Worm (Caenorhabditis elegans) whole organism, young adult: ENCODE measurements around the gene nhr-143.

Experiments
- D2030.7 ChIP-seq: fragments of 200-800 bp; sonication (Bioruptor generic); IDR thresholded peaks from 2 replicates; pipeline ENCODE4 v1.3.6; 2022; ENCODE audit warnings: missing genetic modification reagents, missing genetic modification characterization, missing compliant biosample characterization
- F49E8.2 ChIP-seq: sonication (generic microtip); optimal IDR thresholded peaks from 3 replicates; lab custom pipeline; 2017; ENCODE audit warnings: missing genetic modification characterization, mild to moderate bottlenecking, missing compliant biosample characterization, antibody characterized with exemption, moderate library complexity; ENCODE audit not compliant: insufficient read depth
- F52B5.7 ChIP-seq: sonication (generic microtip); optimal IDR thresholded peaks from 2 replicates; lab custom pipeline; 2016; ENCODE audit warnings: mild to moderate bottlenecking, missing genetic modification characterization, missing compliant biosample characterization
- K12H6.12 ChIP-seq: fragments of 200-800 bp; sonication (Bioruptor generic); optimal IDR thresholded peaks from 2 replicates; lab custom pipeline; 2018; ENCODE audit warnings: mild to moderate bottlenecking, missing genetic modification characterization, missing compliant biosample characterization
- T07F8.4 ChIP-seq: sonication (generic microtip); optimal IDR thresholded peaks from 2 replicates; lab custom pipeline; 2016; ENCODE audit warnings: mild to moderate bottlenecking, missing genetic modification characterization, moderate library complexity, missing compliant biosample characterization
- Y53G8AR.9 ChIP-seq: fragments of 200-800 bp; sonication (Bioruptor generic); conservative IDR thresholded peaks from 2 replicates; pipeline ENCODE4 v1.3.6; 2022; ENCODE audit warnings: missing genetic modification reagents, missing genetic modification characterization, missing compliant biosample characterization
- Y56A3A.18 ChIP-seq: fragments of 200-800 bp; sonication (Bioruptor generic); IDR thresholded peaks from 2 replicates; pipeline ENCODE4 v1.3.6; 2022; ENCODE audit warnings: missing genetic modification reagents, missing genetic modification characterization, missing compliant biosample characterization
- Y95B8A.8 ChIP-seq: fragments of 200-800 bp; sonication (Bioruptor generic); IDR thresholded peaks from 2 replicates; pipeline ENCODE4 v1.3.6; 2022; ENCODE audit warnings: missing genetic modification reagents, missing genetic modification characterization, missing compliant biosample characterization
- ZK185.1 ChIP-seq: sonication (generic microtip); optimal IDR thresholded peaks from 2 replicates; lab custom pipeline; 2016; ENCODE audit warnings: mild to moderate bottlenecking, missing genetic modification characterization, missing compliant biosample characterization; ENCODE audit not compliant: poor library complexity, severe bottlenecking
- athp-1 ChIP-seq: sonication (generic microtip); optimal IDR thresholded peaks from 2 replicates; lab custom pipeline; 2017; ENCODE audit warnings: mild to moderate bottlenecking, missing genetic modification characterization, missing compliant biosample characterization
- ccch-3 ChIP-seq: fragments of 200-800 bp; sonication (Bioruptor generic); optimal IDR thresholded peaks from 2 replicates; lab custom pipeline; 2018; ENCODE audit warnings: mild to moderate bottlenecking, missing genetic modification characterization, missing compliant biosample characterization
- dox-1 ChIP-seq: fragments of 200-800 bp; sonication (Bioruptor generic); IDR thresholded peaks from 2 replicates; pipeline ENCODE4 v1.3.6; 2022; ENCODE audit warnings: missing genetic modification reagents, missing genetic modification characterization, missing compliant biosample characterization
- dpl-1 ChIP-seq: fragments of 150-350 bp; optimal IDR thresholded peaks from 2 replicates; lab custom pipeline; 2014; ENCODE audit warnings: missing biosample characterization, missing genetic modification reagents, missing genetic modification characterization
- efl-1 ChIP-seq: fragments of 150-350 bp; optimal IDR thresholded peaks from 2 replicates; lab custom pipeline; 2014; ENCODE audit warnings: missing biosample characterization, missing genetic modification reagents, missing genetic modification characterization
- ets-4 ChIP-seq: fragments of 200-800 bp; sonication (Bioruptor generic); optimal IDR thresholded peaks from 2 replicates; lab custom pipeline; 2018; ENCODE audit warnings: mild to moderate bottlenecking, missing genetic modification characterization, missing compliant biosample characterization
- fkh-3 ChIP-seq: sonication (generic microtip); optimal IDR thresholded peaks from 2 replicates; lab custom pipeline; 2016; ENCODE audit warnings: mild to moderate bottlenecking, missing genetic modification characterization, missing compliant biosample characterization
- lin-40 ChIP-seq: sonication (generic microtip); optimal IDR thresholded peaks from 2 replicates; lab custom pipeline; 2016; ENCODE audit warnings: missing genetic modification characterization, mild to moderate bottlenecking, missing compliant biosample characterization, missing genotype, missing genetic modification reagents
- madf-3 ChIP-seq: fragments of 200-800 bp; sonication (Bioruptor generic); IDR thresholded peaks from 2 replicates; pipeline ENCODE4 v1.3.6; 2022; ENCODE audit warnings: missing genetic modification reagents, missing genetic modification characterization, missing compliant biosample characterization
- mes-4 ChIP-seq: sonication (generic microtip); optimal IDR thresholded peaks from 2 replicates; lab custom pipeline; 2016; ENCODE audit warnings: missing genotype, missing genetic modification characterization, missing compliant biosample characterization
- nhr-80 ChIP-seq: sonication (generic microtip); optimal IDR thresholded peaks from 2 replicates; lab custom pipeline; 2016; ENCODE audit warnings: missing genetic modification characterization, missing compliant biosample characterization
- rcor-1 ChIP-seq: fragments of 200-800 bp; sonication (Bioruptor generic); IDR thresholded peaks from 2 replicates; pipeline ENCODE4 v1.3.6; 2022; ENCODE audit warnings: missing genetic modification reagents, missing genetic modification characterization, missing compliant biosample characterization
- rpc-1 ChIP-seq, 2 experiments: fragments of 150-350 bp in 1 of 2; sonication (generic microtip) in 1 of 2; optimal IDR thresholded peaks; 2 replicates each; lab custom pipeline; 2014 to 2018; ENCODE audit warnings: missing biosample characterization in 1 of 2, missing genetic modification characterization in 1 of 2, missing genetic modification reagents in 1 of 2, missing genotype in 1 of 2
- snpc-3.4 ChIP-seq: sonication (generic microtip); optimal IDR thresholded peaks from 2 replicates; lab custom pipeline; 2017; ENCODE audit warnings: missing genetic modification characterization, mild to moderate bottlenecking, missing compliant biosample characterization, antibody characterized with exemption, moderate library complexity, missing genotype, missing genetic modification reagents
- tbp1 ChIP-seq: fragments of 200-800 bp; sonication (Bioruptor generic); optimal IDR thresholded peaks from 2 replicates; lab custom pipeline; 2018; ENCODE audit warnings: mild to moderate bottlenecking, missing genetic modification characterization, missing compliant biosample characterization
- zfh-2 ChIP-seq: fragments of 200-800 bp; sonication (Bioruptor generic); conservative IDR thresholded peaks from 2 replicates; pipeline ENCODE4 v1.3.6; 2022; ENCODE audit warnings: missing genetic modification reagents, missing genetic modification characterization, missing compliant biosample characterization
- ztf-22 ChIP-seq: fragments of 200-800 bp; sonication (Bioruptor generic); optimal IDR thresholded peaks from 2 replicates; lab custom pipeline; 2018; ENCODE audit warnings: mild to moderate bottlenecking, missing genetic modification characterization, moderate library complexity, missing compliant biosample characterization
- ztf-3 ChIP-seq: fragments of 200-800 bp; sonication (Bioruptor generic); optimal IDR thresholded peaks from 2 replicates; lab custom pipeline; 2018; ENCODE audit warnings: mild to moderate bottlenecking, missing genetic modification characterization, missing compliant biosample characterization

Gene nhr-143

DNA sequence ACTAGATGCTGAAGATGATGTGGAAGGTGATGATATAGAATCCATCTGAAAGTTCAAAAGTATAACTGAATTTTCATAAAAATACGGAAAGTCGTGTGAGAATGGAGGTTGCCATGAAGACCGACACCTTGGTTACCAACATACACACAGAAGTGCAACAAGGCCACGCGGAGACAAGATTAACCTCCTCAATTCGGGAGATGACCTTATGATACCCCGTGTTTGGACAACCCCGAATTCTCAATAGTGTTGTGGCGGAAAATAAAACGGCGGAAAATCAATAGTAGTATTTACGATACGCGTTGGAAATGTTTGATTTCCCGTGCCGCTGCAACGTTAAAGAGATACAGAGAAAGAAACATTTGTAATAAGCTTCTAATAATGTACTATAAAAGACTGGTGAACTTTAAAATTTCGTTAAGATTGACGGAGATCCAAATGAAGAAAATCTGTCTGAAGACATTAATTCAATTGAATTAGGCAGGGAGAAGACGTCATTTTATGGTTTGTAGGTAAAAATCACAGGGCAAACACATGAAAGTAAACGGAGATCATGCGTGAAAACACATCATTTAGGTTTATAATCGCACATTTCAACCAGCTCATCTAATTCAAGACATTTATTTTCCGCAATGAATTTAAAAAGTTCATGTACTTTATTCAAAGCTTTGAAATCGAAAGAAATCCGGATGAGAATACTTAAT, 10.5 kb downstream of the nhr-143 start, which contains the start of gene nhr-44:
Gene nhr-44 (minus strand): TSS at position 51 of the 704 bp plus-strand sequence.
- TF ChIP-seq athp-1 (tag; lab: Kevin White, UChicago), result no peak
- no peak for TF ChIP-seq fkh-3
- TF ChIP-seq dox-1 (GFP tag; lab: Robert Waterston, UW), result no peak
- TF ChIP-seq tbp1, result no peak
- TF ChIP-seq rpc-1 (optimal IDR thresholded peaks at IDR 0.05; lab: Kevin White, UChicago), result no peak
- TF ChIP-seq rpc-1 (tag; optimal IDR thresholded peaks at IDR 0.05; lab: Kevin White, UChicago), result no peak
- TF ChIP-seq ztf-3, result no peak
- no peak for TF ChIP-seq efl-1 (GFP tag; lab: Kevin White, UChicago)
- TF ChIP-seq lin-40 (tag; lab: Kevin White, UChicago), result no peak
- TF ChIP-seq ccch-3 (GFP tag; lab: Kevin White, UChicago), result no peak
- TF ChIP-seq dpl-1 (GFP tag; lab: Kevin White, UChicago), result no peak
- no peak for TF ChIP-seq ztf-22 (GFP tag; lab: Kevin White, UChicago)
- no peak for TF ChIP-seq K12H6.12

DNA sequence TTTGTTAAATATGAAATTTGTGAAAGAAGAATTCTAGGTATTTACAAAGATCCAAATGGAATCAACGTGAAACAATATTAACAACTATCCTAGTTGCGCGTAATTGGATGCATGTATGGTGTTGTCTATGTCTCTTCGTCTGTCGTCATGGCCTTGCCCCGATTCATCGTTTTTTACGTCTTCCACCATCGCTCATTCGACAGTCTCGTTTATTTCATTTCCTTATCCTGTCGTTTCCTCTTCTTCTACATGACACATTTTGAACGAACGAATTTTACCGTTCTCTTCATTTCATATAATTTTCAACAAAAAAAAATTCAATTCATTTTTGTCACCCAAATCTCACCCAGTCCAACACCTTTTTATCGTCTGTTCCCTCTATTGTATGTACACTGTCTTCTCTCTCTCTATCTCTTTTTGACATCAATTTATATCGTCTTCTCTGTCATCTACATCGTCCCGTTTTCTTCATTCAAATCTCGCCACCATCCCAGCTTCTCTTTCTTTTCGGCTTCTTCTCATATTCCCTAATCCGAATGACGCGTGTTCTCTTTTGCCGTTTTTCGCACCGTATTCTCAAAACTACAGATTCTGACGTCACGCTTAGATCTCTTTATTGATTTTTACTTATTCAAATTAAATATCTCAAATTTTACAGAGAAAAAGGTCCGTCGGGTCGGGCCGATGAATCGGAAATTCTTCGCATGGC, 18.2 kb downstream of the nhr-143 start, which contains the start of gene ttc-17:
Gene ttc-17 (plus strand): TSS at position 659 of the 709 bp plus-strand sequence.
- TF ChIP-seq Y56A3A.18 (GFP tag; lab: Robert Waterston, UW) (0 out of 2 replicates have a peak, but pooled peaks have one; percentile 61), Y53G8AR.9 (peak; percentile 50; the same call in 1 of the 2 replicates), F52B5.7 (tag; lab: Kevin White, UChicago) (peak; percentile 26), F49E8.2 (tag; lab: Kevin White, UChicago) (no peak), Y95B8A.8 (no peak)

DNA sequence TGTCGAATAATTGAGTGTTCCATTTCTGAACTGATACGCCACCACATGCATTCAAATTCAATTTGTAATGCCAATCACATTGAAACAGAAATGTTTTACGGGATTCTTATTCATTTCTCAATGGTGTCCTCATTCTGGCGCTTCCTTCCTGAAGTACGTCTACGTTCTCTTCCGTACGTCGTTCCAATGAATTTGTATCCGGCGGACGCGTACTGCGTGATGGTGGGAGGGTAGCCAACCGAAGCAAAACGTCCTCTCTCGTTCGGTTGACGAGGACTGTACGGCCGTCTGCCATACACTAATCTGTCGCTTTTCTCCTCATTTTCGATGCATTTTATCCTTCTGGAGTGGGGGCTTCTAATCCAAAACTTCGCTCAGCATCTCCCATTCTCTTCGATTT, 24.9 kb downstream of the nhr-143 start:
- 0 out of 2 replicates have a peak, but pooled peaks have one; percentile 10 for TF ChIP-seq zfh-2 (GFP tag; lab: Robert Waterston, UW)
- no peak for TF ChIP-seq snpc-3.4
- TF ChIP-seq rcor-1 (GFP tag; lab: Robert Waterston, UW), result 0 out of 2 replicates have a peak, but pooled peaks have one; percentile 28
- TF ChIP-seq T07F8.4 (tag; lab: Kevin White, UChicago), result no peak
- TF ChIP-seq madf-3, result 0 out of 2 replicates have a peak, but pooled peaks have one; percentile 9
- 0 out of 2 replicates have a peak, but pooled peaks have one; percentile 17 for TF ChIP-seq D2030.7 (GFP tag; lab: Robert Waterston, UW)

DNA sequence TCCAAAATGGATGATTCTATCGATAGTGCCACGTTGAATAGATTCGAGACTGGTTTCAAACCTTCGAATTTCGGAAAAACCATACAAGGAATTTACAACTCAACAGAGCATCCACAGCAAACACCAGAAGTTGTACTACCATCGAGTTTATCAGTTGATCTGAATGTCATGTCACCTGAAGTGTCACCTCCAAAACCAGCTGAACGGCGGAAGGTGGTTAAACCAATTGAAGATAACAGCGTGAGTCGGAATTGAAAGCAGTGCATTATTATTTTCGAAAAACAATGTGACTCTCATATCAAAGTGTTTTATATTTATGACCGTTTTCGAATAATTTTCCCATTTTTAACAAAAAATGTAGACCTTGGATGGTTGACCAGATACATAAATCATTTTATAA, 25.7 kb downstream of the nhr-143 start:
- TF ChIP-seq ets-4, result peak; percentile 25
- TF ChIP-seq dox-1 (GFP tag; lab: Robert Waterston, UW), result peak; percentile 23; the same call in 1 of the 2 replicates
- TF ChIP-seq mes-4 (tag; lab: Kevin White, UChicago), result no peak
- TF ChIP-seq madf-3, result no peak
- TF ChIP-seq nhr-80 (tag; lab: Kevin White, UChicago), result peak; percentile 76

DNA sequence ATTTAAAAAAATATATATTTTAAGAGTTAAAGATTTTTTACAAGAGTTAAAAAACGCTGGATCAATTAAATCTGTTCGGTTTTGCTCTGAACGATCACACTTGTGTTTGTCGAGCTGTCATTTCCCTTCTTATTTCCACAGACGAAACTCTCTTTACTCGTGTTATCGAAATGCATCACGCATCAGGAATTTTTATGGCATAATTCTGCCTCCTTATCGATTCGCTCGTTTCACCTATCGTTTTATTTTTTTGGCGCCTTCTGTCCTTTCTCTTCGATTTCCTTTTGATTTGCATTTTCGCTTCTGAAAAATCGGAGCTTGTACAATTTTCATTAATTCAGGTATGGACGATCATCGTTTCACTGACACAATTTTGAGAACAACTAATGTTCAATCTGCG, 26.4 kb downstream of the nhr-143 start:
- no peak for TF ChIP-seq ZK185.1 (tag; lab: Kevin White, UChicago)
- peak; percentile 0 for TF ChIP-seq nhr-80 (tag; lab: Kevin White, UChicago)
- TF ChIP-seq, all 124 proteins: peak for 1
